Worm (Caenorhabditis elegans) whole organism, L1 larva: Measurements from ENCODE around the gene F53B1.8.

Experiments used
- hlh-17 ChIP-seq: fragments of 200-800 bp; sonication (Bioruptor generic); optimal IDR thresholded peaks from 2 replicates; lab custom pipeline; 2018; ENCODE audit warnings: missing genetic modification characterization, mild to moderate bottlenecking, missing compliant biosample characterization, moderate library complexity, borderline replicate concordance
- mep-1 ChIP-seq: fragments of 150-350 bp; optimal IDR thresholded peaks from 2 replicates; lab custom pipeline; 2014; ENCODE audit warnings: missing biosample characterization, missing genetic modification characterization
- nhr-90 ChIP-seq: sonication (generic microtip); optimal IDR thresholded peaks from 2 replicates; lab custom pipeline; 2016; ENCODE audit warnings: mild to moderate bottlenecking, missing genetic modification characterization, missing compliant biosample characterization; ENCODE audit not compliant: poor library complexity
- unc-130 ChIP-seq: fragments of 150-350 bp; optimal IDR thresholded peaks from 2 replicates; lab custom pipeline; 2017; ENCODE audit warnings: missing biosample characterization, missing genetic modification characterization, inconsistent platforms

DNA sequence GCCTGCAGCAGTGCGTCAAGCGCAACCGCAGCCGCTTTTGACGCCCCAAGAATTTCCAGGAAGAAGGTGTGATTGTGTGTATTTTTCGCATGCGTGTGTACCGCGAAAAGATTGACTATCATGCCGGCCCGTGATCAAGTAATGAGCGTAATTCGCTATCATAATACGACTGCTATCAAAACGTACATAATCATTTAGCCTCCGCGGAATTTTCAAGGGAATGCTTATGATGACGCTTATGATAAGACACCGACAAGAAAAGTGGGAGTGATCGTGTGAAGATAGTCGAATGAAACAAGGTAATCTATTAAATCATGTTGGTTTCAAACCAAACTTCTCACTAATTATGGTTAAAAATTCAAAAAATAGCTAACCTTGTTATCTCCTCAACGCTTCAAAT lies 27.8 kb upstream of the F53B1.8 start:
- TF ChIP-seq nhr-90 (tag; lab: Kevin White, UChicago) (no peak), hlh-17 (GFP tag; lab: Kevin White, UChicago) (no peak), mep-1 (tag; lab: Kevin White, UChicago) (no peak), unc-130 (tag; lab: Kevin White, UChicago) (no peak)
